Worm (Caenorhabditis elegans): ENCODE data around the gene unc-116.

DNA sequence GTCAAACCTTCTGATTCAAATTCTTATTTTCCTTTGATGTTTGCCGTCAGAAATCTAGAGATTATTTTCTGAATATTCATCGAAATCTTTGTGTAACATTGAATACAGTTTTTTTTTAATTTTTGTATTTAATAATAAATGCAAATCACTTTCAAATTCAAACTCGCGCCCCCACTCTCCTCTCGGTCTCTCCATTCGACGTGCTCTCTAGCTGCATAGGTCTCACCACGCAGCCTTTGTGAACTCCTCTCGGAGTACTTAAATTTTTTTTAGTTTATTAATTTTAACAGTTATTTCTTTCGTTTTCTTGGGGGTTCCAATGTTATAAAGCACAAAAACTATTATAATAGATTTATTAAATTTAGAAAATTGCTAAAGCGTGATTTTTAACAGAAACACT, 15.2 kb upstream of the unc-116 start:
- no peak for TF ChIP-seq fkh-10 (GFP tag; optimal IDR thresholded peaks at IDR 0.05)
- no peak for TF ChIP-seq R02D3.7 (tag; optimal IDR thresholded peaks at IDR 0.05)
- TF ChIP-seq ZK546.5 (tag; optimal IDR thresholded peaks at IDR 0.05), result no peak

Measured in whole organism, L3 larva.